Fruit fly (Drosophila melanogaster): ENCODE measurements around the gene CG31106.

The CG31106 gene

dm6 chr3R:25208042-25208766 is 7.9 kb upstream of the CG31106 start, which contains the start of gene Cad96Ca:
Gene Cad96Ca, minus strand, starts transcription at chr3R:25208283.
- TF ChIP-seq EcR (GFP tag; optimal IDR thresholded peaks at IDR 0.05), result peak; percentile 48
- TF ChIP-seq Pif1A (GFP tag; optimal IDR thresholded peaks at IDR 0.05), result peak; percentile 23
- TF ChIP-seq Ets98B (GFP tag; IDR thresholded peaks at IDR 0.05), result peak; percentile 24; the same call in 1 of the 2 replicates
- TF ChIP-seq CG13204 (GFP tag; optimal IDR thresholded peaks at IDR 0.05), result no peak
- no peak for TF ChIP-seq CG14655 (GFP tag; optimal IDR thresholded peaks at IDR 0.05)
- peak; percentile 21; the same call in 1 of the 2 replicates for TF ChIP-seq CG12605 (GFP tag; IDR thresholded peaks at IDR 0.05)
- no peak for TF ChIP-seq Pif1B (GFP tag; optimal IDR thresholded peaks at IDR 0.05)
- no peak for TF ChIP-seq CG32121 (GFP tag; IDR thresholded peaks at IDR 0.05)
- no peak for TF ChIP-seq CG8159 (tag; optimal IDR thresholded peaks at IDR 0.05)

dm6 chr3R:25208767-25209075 is 7.4 kb upstream of the CG31106 start:
- TF ChIP-seq CG14655 (GFP tag; optimal IDR thresholded peaks at IDR 0.05) (no peak), CG8301 (tag; optimal IDR thresholded peaks at IDR 0.05) (no peak), Pif1B (GFP tag; optimal IDR thresholded peaks at IDR 0.05) (no peak), Pif1A (GFP tag; optimal IDR thresholded peaks at IDR 0.05) (no peak), Snoo (tag; optimal IDR thresholded peaks at IDR 0.05) (no peak), CG13204 (GFP tag; optimal IDR thresholded peaks at IDR 0.05) (no peak), CG15710 (tag; optimal IDR thresholded peaks at IDR 0.05) (no peak), CG34367 (tag; optimal IDR thresholded peaks at IDR 0.05) (no peak)

dm6 chr3R:25209207-25209606 is 6.9 kb upstream of the CG31106 start:
- TF ChIP-seq CG14655 (GFP tag; optimal IDR thresholded peaks at IDR 0.05) (no peak), Snoo (tag; optimal IDR thresholded peaks at IDR 0.05) (no peak), CG8159 (tag; optimal IDR thresholded peaks at IDR 0.05) (no peak), gl (tag; optimal IDR thresholded peaks at IDR 0.05) (no peak), Pif1A (GFP tag; optimal IDR thresholded peaks at IDR 0.05) (no peak), rn (GFP tag; IDR thresholded peaks at IDR 0.05) (no peak), EcR (GFP tag; optimal IDR thresholded peaks at IDR 0.05) (no peak), CG34367 (tag; optimal IDR thresholded peaks at IDR 0.05) (no peak), CG12605 (GFP tag; IDR thresholded peaks at IDR 0.05) (no peak), D1 (tag; optimal IDR thresholded peaks at IDR 0.05) (no peak), Pif1B (GFP tag; optimal IDR thresholded peaks at IDR 0.05) (no peak), CG32121 (GFP tag; IDR thresholded peaks at IDR 0.05) (no peak), fd96Ca (GFP tag; IDR thresholded peaks at IDR 0.05) (no peak), CG13204 (GFP tag; optimal IDR thresholded peaks at IDR 0.05) (no peak), CG15710 (tag; optimal IDR thresholded peaks at IDR 0.05) (no peak), Ets98B (GFP tag; IDR thresholded peaks at IDR 0.05) (no peak), CG10348 (GFP tag; IDR thresholded peaks at IDR 0.05) (no peak), CG9948 (tag; optimal IDR thresholded peaks at IDR 0.05) (no peak)

dm6 chr3R:25215123-25215522 is 974 bp upstream of the CG31106 start, which contains the start of gene Saysd1:
Gene Saysd1, minus strand, starts transcription at chr3R:25215188.
- TF ChIP-seq fd96Ca (GFP tag; IDR thresholded peaks at IDR 0.05) (no peak; the same call in 2 of the 3 replicates), Ets98B (GFP tag; IDR thresholded peaks at IDR 0.05) (peak; percentile 44), CG12605 (GFP tag; IDR thresholded peaks at IDR 0.05) (no peak), CG15710 (tag; optimal IDR thresholded peaks at IDR 0.05) (no peak), CG17806 (tag; optimal IDR thresholded peaks at IDR 0.05) (peak; percentile 16), CG14655 (GFP tag; optimal IDR thresholded peaks at IDR 0.05) (no peak), gl (tag; optimal IDR thresholded peaks at IDR 0.05) (no peak), CG4496 (GFP tag; IDR thresholded peaks at IDR 0.05) (peak; percentile 64; the same call in 2 of the 3 replicates), D1 (tag; optimal IDR thresholded peaks at IDR 0.05) (peak; percentile 51)

- TF ChIP-seq CG8301 (tag; optimal IDR thresholded peaks at IDR 0.05) (no peak), D1 (tag; optimal IDR thresholded peaks at IDR 0.05) (no peak), Ets98B (GFP tag; IDR thresholded peaks at IDR 0.05) (no peak), CG10348 (GFP tag; IDR thresholded peaks at IDR 0.05) (no peak), CG9948 (tag; optimal IDR thresholded peaks at IDR 0.05) (no peak), CG34367 (tag; optimal IDR thresholded peaks at IDR 0.05) (no peak), CG17806 (tag; optimal IDR thresholded peaks at IDR 0.05) (no peak), rn (GFP tag; IDR thresholded peaks at IDR 0.05) (no peak), EcR (GFP tag; optimal IDR thresholded peaks at IDR 0.05) (no peak), CG14655 (GFP tag; optimal IDR thresholded peaks at IDR 0.05) (no peak), CG12605 (GFP tag; IDR thresholded peaks at IDR 0.05) (no peak), CG13204 (GFP tag; optimal IDR thresholded peaks at IDR 0.05) (no peak), CG15710 (tag; optimal IDR thresholded peaks at IDR 0.05) (no peak), CG8159 (tag; optimal IDR thresholded peaks at IDR 0.05) (no peak), Pif1B (GFP tag; optimal IDR thresholded peaks at IDR 0.05) (no peak), Pif1A (GFP tag; optimal IDR thresholded peaks at IDR 0.05) (no peak)
These were observed 2.9 kb downstream of the CG31106 start, which contains the start of gene CG31103 for dm6 chr3R:25219018-25219417. Gene CG31103, plus strand, starts transcription at chr3R:25219318.

- TF ChIP-seq EcR (GFP tag; optimal IDR thresholded peaks at IDR 0.05) (no peak), CG17806 (tag; optimal IDR thresholded peaks at IDR 0.05) (no peak), fd96Ca (GFP tag; IDR thresholded peaks at IDR 0.05) (no peak), CG8159 (tag; optimal IDR thresholded peaks at IDR 0.05) (no peak), Snoo (tag; optimal IDR thresholded peaks at IDR 0.05) (no peak), D1 (tag; optimal IDR thresholded peaks at IDR 0.05) (no peak), Pif1B (GFP tag; optimal IDR thresholded peaks at IDR 0.05) (no peak), CG8301 (tag; optimal IDR thresholded peaks at IDR 0.05) (no peak), CG4496 (GFP tag; IDR thresholded peaks at IDR 0.05) (no peak), gl (tag; optimal IDR thresholded peaks at IDR 0.05) (no peak), CG15710 (tag; optimal IDR thresholded peaks at IDR 0.05) (no peak), CG13204 (GFP tag; optimal IDR thresholded peaks at IDR 0.05) (no peak), Ets98B (GFP tag; IDR thresholded peaks at IDR 0.05) (no peak), CG12605 (GFP tag; IDR thresholded peaks at IDR 0.05) (no peak), CG9948 (tag; optimal IDR thresholded peaks at IDR 0.05) (no peak), CG34367 (tag; optimal IDR thresholded peaks at IDR 0.05) (no peak), CG32121 (GFP tag; IDR thresholded peaks at IDR 0.05) (no peak)
These were observed 5.2 kb downstream of the CG31106 start, which contains the start of gene Alg9 for dm6 chr3R:25221203-25221807. Gene Alg9, plus strand, starts transcription at chr3R:25221589.

Measured in whole organism, pupa.